Worm (Caenorhabditis elegans): ENCODE measurements around the gene F39G3.2.
"Not testable (repeated sequence)": the region's sequence is repeated elsewhere in the genome, so short reads cannot be mapped to it uniquely, and the experiment has no call there.

The F39G3.2 gene

ce11 chrV:4754684-4755211 is 17.1 kb downstream of the F39G3.2 start:
- TF ChIP-seq npax-4 (tag; optimal IDR thresholded peaks at IDR 0.05) (no peak), tbx-2 (tag; optimal IDR thresholded peaks at IDR 0.05) (no peak), ceh-9 (tag; optimal IDR thresholded peaks at IDR 0.05) (no peak), pax-1 (tag; optimal IDR thresholded peaks at IDR 0.05) (no peak), eyg-1 (tag; optimal IDR thresholded peaks at IDR 0.05) (no peak)

DNA sequence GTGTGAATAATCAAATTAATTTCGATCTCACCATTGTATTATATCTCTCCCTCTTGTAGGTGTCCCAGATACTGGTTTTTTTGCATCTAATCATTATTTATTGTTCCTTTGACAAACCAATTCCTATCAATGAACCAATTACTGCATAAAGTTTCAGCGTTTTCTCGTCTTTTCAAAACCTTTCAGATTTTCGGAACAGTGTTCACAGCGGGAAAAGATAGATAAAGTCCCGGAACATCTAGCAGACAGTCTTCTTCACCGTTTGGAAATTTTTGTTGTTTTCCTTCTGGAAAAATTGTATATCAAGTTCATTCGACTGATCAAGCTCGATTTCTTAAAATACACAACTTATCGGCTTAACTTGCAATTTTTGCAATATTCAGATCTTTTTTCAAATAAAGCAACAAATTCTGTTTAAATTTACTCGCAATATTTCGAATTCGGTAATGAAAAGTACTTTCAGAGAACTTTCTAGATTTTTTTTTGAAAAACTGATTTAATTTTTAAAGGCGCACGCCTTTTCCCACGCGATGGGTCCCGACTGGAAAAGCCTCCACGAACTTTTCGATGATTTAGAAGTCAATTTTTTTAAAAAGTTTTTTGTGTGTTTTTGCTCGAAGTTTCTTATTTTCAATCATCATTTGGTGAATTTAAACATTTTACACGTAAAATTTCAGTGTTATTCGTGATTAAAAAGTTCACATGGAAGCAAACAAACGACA is 17.8 kb downstream of the F39G3.2 start, which contains the start of gene pgl-3:
pgl-3 (plus strand) TSS at position 672 of the 722 bp plus-strand sequence.
- TF ChIP-seq madf-2 (tag; optimal IDR thresholded peaks at IDR 0.05) = no peak
- TF ChIP-seq T23F11.4 (GFP tag; optimal IDR thresholded peaks at IDR 0.05) = no peak
- TF ChIP-seq K09A11.1 (tag; optimal IDR thresholded peaks at IDR 0.05; ENCODE audit: insufficient read depth) = no peak
- TF ChIP-seq ztf-16 (tag; optimal IDR thresholded peaks at IDR 0.05) = no peak
- TF ChIP-seq Y22D7AL.16 (tag; optimal IDR thresholded peaks at IDR 0.05) = no peak
- no peak for TF ChIP-seq hlh-30 (tag; optimal IDR thresholded peaks at IDR 0.05; ENCODE audit: insufficient read depth)
- TF ChIP-seq nhr-11 (tag; optimal IDR thresholded peaks at IDR 0.05) = no peak
- no peak for TF ChIP-seq unc-55 (GFP tag; optimal IDR thresholded peaks at IDR 0.05)

DNA sequence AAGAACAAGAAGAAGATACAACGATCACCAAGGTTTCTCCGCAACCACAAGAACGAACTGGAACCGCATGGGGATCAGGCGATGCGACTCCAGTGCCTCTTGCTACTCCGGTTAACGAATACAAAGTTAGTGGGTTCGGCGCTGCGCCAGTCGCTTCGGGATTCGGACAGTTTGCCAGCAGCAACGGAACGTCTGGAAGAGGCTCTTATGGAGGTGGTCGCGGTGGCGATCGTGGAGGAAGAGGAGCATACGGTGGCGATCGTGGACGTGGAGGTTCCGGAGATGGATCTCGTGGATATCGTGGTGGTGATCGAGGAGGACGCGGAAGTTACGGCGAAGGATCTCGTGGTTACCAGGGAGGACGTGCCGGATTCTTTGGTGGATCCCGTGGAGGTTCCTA is 20.4 kb downstream of the F39G3.2 start:
- no peak for TF ChIP-seq fkh-6 (tag; optimal IDR thresholded peaks at IDR 0.05)

DNA sequence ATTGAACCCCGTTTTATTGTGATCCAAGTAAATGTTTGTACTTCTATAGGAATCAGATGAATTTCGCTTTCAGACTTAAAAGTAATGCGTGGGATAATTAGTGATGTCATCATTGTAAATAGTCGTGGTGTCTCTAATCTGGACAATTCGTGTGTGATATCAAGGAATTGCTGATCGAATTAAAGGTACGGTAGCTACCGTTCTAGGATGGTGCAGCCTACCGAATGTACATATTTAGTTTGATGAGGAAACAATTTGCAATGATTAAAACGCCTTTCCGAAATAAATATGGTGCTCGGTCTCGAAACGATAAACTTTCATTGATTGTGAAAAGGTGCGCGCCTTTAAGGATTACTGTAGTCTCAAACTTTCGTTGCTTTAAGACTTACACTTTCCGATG is 20.9 kb downstream of the F39G3.2 start:
- TF ChIP-seq fkh-10 (GFP tag; optimal IDR thresholded peaks at IDR 0.05) (no peak), nfya-1 (tag; optimal IDR thresholded peaks at IDR 0.05) (no peak), sox-4 (tag; optimal IDR thresholded peaks at IDR 0.05) (no peak), pag-3 (tag; optimal IDR thresholded peaks at IDR 0.05; ENCODE audit: borderline replicate concordance) (no peak), ceh-18 (tag; optimal IDR thresholded peaks at IDR 0.05) (no peak), ceh-9 (tag; optimal IDR thresholded peaks at IDR 0.05) (no peak), pax-1 (tag; optimal IDR thresholded peaks at IDR 0.05) (no peak), hlh-30 (tag; optimal IDR thresholded peaks at IDR 0.05; ENCODE audit: insufficient read depth) (no peak), ref-2 (tag; optimal IDR thresholded peaks at IDR 0.05) (no peak), dve-1 (tag; optimal IDR thresholded peaks at IDR 0.05) (no peak), K09A11.1 (tag; optimal IDR thresholded peaks at IDR 0.05; ENCODE audit: insufficient read depth) (no peak), ceh-45 (GFP tag; IDR thresholded peaks at IDR 0.05) (no peak), syd-9 (tag; optimal IDR thresholded peaks at IDR 0.05) (no peak), unc-86 (tag; optimal IDR thresholded peaks at IDR 0.05) (no peak), ets-4 (tag; optimal IDR thresholded peaks at IDR 0.05) (no peak), mec-3 (tag; optimal IDR thresholded peaks at IDR 0.05; ENCODE audit: borderline replicate concordance) (no peak), elt-2 (tag; optimal IDR thresholded peaks at IDR 0.05) (no peak), dmd-4 (tag; optimal IDR thresholded peaks at IDR 0.05; ENCODE audit: borderline replicate concordance) (no peak)

- not testable (repeated sequence) for TF ChIP-seq nfya-1, gmeb-2, pat-9 (tag; optimal IDR thresholded peaks at IDR 0.05)
Measured at ce11 chrV:4760674-4761073, 23.0 kb downstream of the F39G3.2 start, which contains the start of gene bgnt-1.4. Gene bgnt-1.4, plus strand, starts transcription at chrV:4760974.

DNA sequence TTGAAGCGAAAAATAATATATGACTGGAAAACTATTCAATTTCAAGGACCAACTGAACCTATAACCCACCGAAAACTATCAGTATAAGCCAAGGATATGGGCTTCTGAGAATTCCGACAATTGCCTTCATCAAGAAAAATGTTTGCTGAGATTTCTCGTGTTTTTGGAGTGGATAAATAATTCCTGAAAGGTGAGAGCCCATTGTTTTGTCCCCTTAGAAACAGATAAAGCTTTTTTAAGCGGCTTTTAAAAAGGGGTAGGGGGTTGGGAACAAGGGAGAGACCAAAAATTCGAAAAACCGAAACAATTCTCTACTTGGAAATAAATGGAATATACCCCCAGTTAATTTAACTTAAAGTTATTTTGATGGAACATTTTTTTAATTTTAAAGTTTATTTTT is 28.9 kb downstream of the F39G3.2 start, which contains the start of gene C18G1.8:
C18G1.8 (minus strand) TSS at position 101 of the 400 bp plus-strand sequence.
- no peak for TF ChIP-seq ceh-31 (tag; optimal IDR thresholded peaks at IDR 0.05)
- TF ChIP-seq sdc-2 (tag; optimal IDR thresholded peaks at IDR 0.05) = no peak
- no peak for TF ChIP-seq ztf-16 (tag; optimal IDR thresholded peaks at IDR 0.05)
- TF ChIP-seq unc-3 (GFP tag; conservative IDR thresholded peaks at IDR 0.05) = no peak
- TF ChIP-seq unc-3 (tag; optimal IDR thresholded peaks at IDR 0.05) = no peak
- no peak for TF ChIP-seq K02D7.2 (tag; optimal IDR thresholded peaks at IDR 0.05)
- TF ChIP-seq pros-1 (tag; optimal IDR thresholded peaks at IDR 0.05) = no peak
